In genomic region chr3L:14678097-14678679, dm6 we compare ENCODE assay signal across 1 fruit fly cellular context.
TF ChIP-seq lines count a peak whose summit lies in the region.

Gene CG4914, minus strand, starts transcription at chr3L:14678147.

TF ChIP-seq in whole organism, embryonic, 481 proteins besides CTCF, POLR2A, EP300 and RAD21 (continued from another document and continues in another):
- no peak for TF ChIP-seq CG9797 (GFP tag; optimal IDR thresholded peaks at IDR 0.05; lab: Kevin White, UChicago)
- peak; percentile 88 for TF ChIP-seq Sox102F (GFP tag; optimal IDR thresholded peaks at IDR 0.05; lab: Kevin White, UChicago)
- no peak for TF ChIP-seq Dp (GFP tag; optimal IDR thresholded peaks at IDR 0.05; lab: Kevin White, UChicago)
- TF ChIP-seq trem (tag; optimal IDR thresholded peaks at IDR 0.05; lab: Kevin White, UChicago), result peak; percentile 80
- TF ChIP-seq Neu2 (GFP tag; optimal IDR thresholded peaks at IDR 0.05; lab: Kevin White, UChicago; ENCODE audit: borderline replicate concordance), result no peak
- no peak for TF ChIP-seq bowl (GFP tag; IDR thresholded peaks at IDR 0.05; lab: Robert Waterston, UW)
- TF ChIP-seq NC2β (GFP tag; optimal IDR thresholded peaks at IDR 0.05; lab: Kevin White, UChicago), result peak; percentile 14
- TF ChIP-seq CG11085 (GFP tag; IDR thresholded peaks at IDR 0.05; lab: Robert Waterston, UW), result no peak
- no peak for TF ChIP-seq CG9609 (GFP tag; optimal IDR thresholded peaks at IDR 0.05; lab: Kevin White, UChicago)
- TF ChIP-seq CG10979 (tag; optimal IDR thresholded peaks at IDR 0.05; lab: Kevin White, UChicago), result peak; percentile 95
- TF ChIP-seq tll (GFP tag; optimal IDR thresholded peaks at IDR 0.05; lab: Kevin White, UChicago), result no peak
- TF ChIP-seq CG13296 (GFP tag; optimal IDR thresholded peaks at IDR 0.05; lab: Kevin White, UChicago), result peak; percentile 27
- TF ChIP-seq CG4730 (GFP tag; IDR thresholded peaks at IDR 0.05; lab: Robert Waterston, UW), result peak; percentile 54
- peak; percentile 80 for TF ChIP-seq CG3407 (GFP tag; optimal IDR thresholded peaks at IDR 0.05; lab: Kevin White, UChicago)
- no peak for TF ChIP-seq CG2199 (GFP tag; IDR thresholded peaks at IDR 0.05; lab: Robert Waterston, UW)
- TF ChIP-seq tx (GFP tag; optimal IDR thresholded peaks at IDR 0.05; lab: Kevin White, UChicago), result no peak
- no peak for TF ChIP-seq CG8478 (optimal IDR thresholded peaks at IDR 0.05; lab: Kevin White, UChicago)
- peak; percentile 67 for TF ChIP-seq CG12155 (GFP tag; optimal IDR thresholded peaks at IDR 0.05; lab: Kevin White, UChicago)
- no peak for TF ChIP-seq zen2 (GFP tag; IDR thresholded peaks at IDR 0.05; lab: Robert Waterston, UW; ENCODE audit: partially characterized antibody)
- no peak for TF ChIP-seq disco-r (GFP tag; optimal IDR thresholded peaks at IDR 0.05; lab: Kevin White, UChicago)
- peak; percentile 50 for TF ChIP-seq slou (GFP tag; optimal IDR thresholded peaks at IDR 0.05; lab: Kevin White, UChicago)
- TF ChIP-seq sr (GFP tag; IDR thresholded peaks at IDR 0.05; lab: Robert Waterston, UW), result no peak
- TF ChIP-seq CG13624 (GFP tag; optimal IDR thresholded peaks at IDR 0.05; lab: Kevin White, UChicago), result no peak
- TF ChIP-seq Bgb (GFP tag; IDR thresholded peaks at IDR 0.05; lab: Robert Waterston, UW; ENCODE audit: partially characterized antibody), result no peak
- TF ChIP-seq Dref (GFP tag; IDR thresholded peaks at IDR 0.05; lab: Robert Waterston, UW), result no peak
- no peak for TF ChIP-seq CG1792 (GFP tag; optimal IDR thresholded peaks at IDR 0.05; lab: Kevin White, UChicago)
- no peak for TF ChIP-seq crol (GFP tag; IDR thresholded peaks at IDR 0.05; lab: Robert Waterston, UW)
- no peak for TF ChIP-seq pita (GFP tag; optimal IDR thresholded peaks at IDR 0.05; lab: Kevin White, UChicago)
- TF ChIP-seq chn (GFP tag; optimal IDR thresholded peaks at IDR 0.05; lab: Kevin White, UChicago), result peak; percentile 14
- TF ChIP-seq CG1233 (GFP tag; optimal IDR thresholded peaks at IDR 0.05; lab: Kevin White, UChicago), result peak; percentile 41
- no peak for TF ChIP-seq CG1024 (GFP tag; IDR thresholded peaks at IDR 0.05; lab: Robert Waterston, UW)
- TF ChIP-seq CG10543 (GFP tag; optimal IDR thresholded peaks at IDR 0.05; lab: Kevin White, UChicago), result no peak
- TF ChIP-seq C15 (GFP tag; IDR thresholded peaks at IDR 0.05; lab: Robert Waterston, UW), result no peak
- TF ChIP-seq zf30C (GFP tag; optimal IDR thresholded peaks at IDR 0.05; lab: Kevin White, UChicago), result peak; percentile 50
- peak; percentile 44 for TF ChIP-seq CG3065 (GFP tag; optimal IDR thresholded peaks at IDR 0.05; lab: Kevin White, UChicago)
- TF ChIP-seq CG42726 (GFP tag; IDR thresholded peaks at IDR 0.05; lab: Robert Waterston, UW; ENCODE audit: partially characterized antibody), result no peak
- TF ChIP-seq br (optimal IDR thresholded peaks at IDR 0.05; lab: Kevin White, UChicago), result no peak
- no peak for TF ChIP-seq slp2 (GFP tag; optimal IDR thresholded peaks at IDR 0.05; lab: Kevin White, UChicago)
- peak; percentile 35; the same call in 1 of the 2 replicates for TF ChIP-seq Atf6 (GFP tag; IDR thresholded peaks at IDR 0.05; lab: Robert Waterston, UW)
- TF ChIP-seq CG9215 (GFP tag; IDR thresholded peaks at IDR 0.05; lab: Robert Waterston, UW), result peak; percentile 60
- TF ChIP-seq p53 (GFP tag; optimal IDR thresholded peaks at IDR 0.05; lab: Kevin White, UChicago), result no peak
- TF ChIP-seq Awh (GFP tag; IDR thresholded peaks at IDR 0.05; lab: Robert Waterston, UW), result peak; percentile 77; the same call in 1 of the 2 replicates
- no peak for TF ChIP-seq TFAM (GFP tag; optimal IDR thresholded peaks at IDR 0.05; lab: Kevin White, UChicago)
- TF ChIP-seq CG9727 (GFP tag; optimal IDR thresholded peaks at IDR 0.05; lab: Kevin White, UChicago), result peak; percentile 86
- TF ChIP-seq wdn (GFP tag; IDR thresholded peaks at IDR 0.05; lab: Robert Waterston, UW), result no peak
- 0 out of 3 replicates have a peak, but pooled peaks have one; percentile 38 for TF ChIP-seq gce (GFP tag; IDR thresholded peaks at IDR 0.05; lab: Robert Waterston, UW)
- TF ChIP-seq CG18764 (GFP tag; optimal IDR thresholded peaks at IDR 0.05; lab: Kevin White, UChicago), result peak; percentile 37
- no peak for TF ChIP-seq unc-4 (GFP tag; IDR thresholded peaks at IDR 0.05; lab: Robert Waterston, UW; ENCODE audit: partially characterized antibody)
- TF ChIP-seq CG8359 (GFP tag; optimal IDR thresholded peaks at IDR 0.05; lab: Kevin White, UChicago; ENCODE audit: borderline replicate concordance), result peak; percentile 35
- no peak for TF ChIP-seq CG3163 (GFP tag; optimal IDR thresholded peaks at IDR 0.05; lab: Kevin White, UChicago)
- TF ChIP-seq zen (tag; optimal IDR thresholded peaks at IDR 0.05; lab: Kevin White, UChicago), result peak; percentile 58
- peak; percentile 85 for TF ChIP-seq CG11504 (tag; optimal IDR thresholded peaks at IDR 0.05; lab: Kevin White, UChicago)
- TF ChIP-seq zfh2 (GFP tag; optimal IDR thresholded peaks at IDR 0.05; lab: Kevin White, UChicago), result no peak
- TF ChIP-seq klu (GFP tag; IDR thresholded peaks at IDR 0.05; lab: Robert Waterston, UW), result 0 out of 2 replicates have a peak, but pooled peaks have one; percentile 52
- TF ChIP-seq Hsf (GFP tag; optimal IDR thresholded peaks at IDR 0.05; lab: Kevin White, UChicago), result peak; percentile 42
- TF ChIP-seq GATAe (GFP tag; conservative IDR thresholded peaks at IDR 0.05; lab: Robert Waterston, UW), result no peak
- peak; percentile 54 for TF ChIP-seq CG18599 (GFP tag; optimal IDR thresholded peaks at IDR 0.05; lab: Kevin White, UChicago)
- no peak for TF ChIP-seq CG17612 (GFP tag; IDR thresholded peaks at IDR 0.05; lab: Robert Waterston, UW)
- peak; percentile 29 for TF ChIP-seq salm (tag; optimal IDR thresholded peaks at IDR 0.05; lab: Kevin White, UChicago)
- TF ChIP-seq Nf-YC (tag; optimal IDR thresholded peaks at IDR 0.05; lab: Kevin White, UChicago), result no peak
- TF ChIP-seq Hmr (GFP tag; optimal IDR thresholded peaks at IDR 0.05; lab: Kevin White, UChicago), result peak; percentile 47
- TF ChIP-seq CG10654 (GFP tag; optimal IDR thresholded peaks at IDR 0.05; lab: Kevin White, UChicago), result peak; percentile 56
- no peak for TF ChIP-seq Ravus (GFP tag; IDR thresholded peaks at IDR 0.05; lab: Robert Waterston, UW)
- no peak for TF ChIP-seq MESR4 (GFP tag; optimal IDR thresholded peaks at IDR 0.05; lab: Kevin White, UChicago)
- peak; percentile 40; the same call in 1 of the 2 replicates for TF ChIP-seq dimm (GFP tag; IDR thresholded peaks at IDR 0.05; lab: Robert Waterston, UW)
- no peak for TF ChIP-seq CG7745 (tag; optimal IDR thresholded peaks at IDR 0.05; lab: Kevin White, UChicago)
- peak; percentile 43 for TF ChIP-seq cwo (GFP tag; optimal IDR thresholded peaks at IDR 0.05; lab: Kevin White, UChicago)
- peak; percentile 55 for TF ChIP-seq CG31224 (GFP tag; IDR thresholded peaks at IDR 0.05; lab: Robert Waterston, UW)
- peak; percentile 66; the same call in 2 of the 3 replicates for TF ChIP-seq row (GFP tag; IDR thresholded peaks at IDR 0.05; lab: Robert Waterston, UW)
- TF ChIP-seq CoRest (tag; optimal IDR thresholded peaks at IDR 0.05; lab: Kevin White, UChicago), result peak; percentile 88
- no peak for TF ChIP-seq jumu (GFP tag; optimal IDR thresholded peaks at IDR 0.05; lab: Kevin White, UChicago)
- TF ChIP-seq Rfx (GFP tag; IDR thresholded peaks at IDR 0.05; lab: Robert Waterston, UW), result peak; percentile 59; the same call in 1 of the 2 replicates
- TF ChIP-seq PHDP (tag; optimal IDR thresholded peaks at IDR 0.05; lab: Kevin White, UChicago), result peak; percentile 82
- TF ChIP-seq CG31365 (tag; optimal IDR thresholded peaks at IDR 0.05; lab: Kevin White, UChicago), result no peak
- peak; percentile 26 for TF ChIP-seq CG4707 (GFP tag; optimal IDR thresholded peaks at IDR 0.05; lab: Kevin White, UChicago)
- peak; percentile 34; the same call in 1 of the 2 replicates for TF ChIP-seq gt (GFP tag; IDR thresholded peaks at IDR 0.05; lab: Robert Waterston, UW)
- TF ChIP-seq chinmo (GFP tag; IDR thresholded peaks at IDR 0.05; lab: Robert Waterston, UW; ENCODE audit: partially characterized antibody), result no peak
- TF ChIP-seq ATbp (GFP tag; optimal IDR thresholded peaks at IDR 0.05; lab: Kevin White, UChicago), result peak; percentile 63
- TF ChIP-seq hb (GFP tag; IDR thresholded peaks at IDR 0.05; lab: Robert Waterston, UW; ENCODE audit: partially characterized antibody), result no peak
- peak; percentile 59 for TF ChIP-seq CG15011 (GFP tag; optimal IDR thresholded peaks at IDR 0.05; lab: Kevin White, UChicago)
- TF ChIP-seq dati (GFP tag; IDR thresholded peaks at IDR 0.05; lab: Robert Waterston, UW), result no peak
- no peak for TF ChIP-seq CG6854 (GFP tag; optimal IDR thresholded peaks at IDR 0.05; lab: Kevin White, UChicago)
- TF ChIP-seq Fer1 (GFP tag; optimal IDR thresholded peaks at IDR 0.05; lab: Kevin White, UChicago), result peak; percentile 60
- no peak for TF ChIP-seq fru (optimal IDR thresholded peaks at IDR 0.05; lab: Kevin White, UChicago)
- TF ChIP-seq ttk (GFP tag; IDR thresholded peaks at IDR 0.05; lab: Robert Waterston, UW), result peak; percentile 53
- TF ChIP-seq Lpt (GFP tag; optimal IDR thresholded peaks at IDR 0.05; lab: Kevin White, UChicago), result no peak
- TF ChIP-seq Med (GFP tag; lab: Kevin White, UChicago), result peak; percentile 13
- peak; percentile 45; the same call in 1 of the 2 replicates for TF ChIP-seq CG32767 (GFP tag; IDR thresholded peaks at IDR 0.05; lab: Robert Waterston, UW)
- no peak for TF ChIP-seq CG12769 (tag; optimal IDR thresholded peaks at IDR 0.05; lab: Kevin White, UChicago)
- no peak for TF ChIP-seq ash1 (GFP tag; optimal IDR thresholded peaks at IDR 0.05; lab: Kevin White, UChicago)
- TF ChIP-seq croc (GFP tag; conservative IDR thresholded peaks at IDR 0.05; lab: Robert Waterston, UW), result peak; percentile 79
- no peak for TF ChIP-seq mld (GFP tag; IDR thresholded peaks at IDR 0.05; lab: Robert Waterston, UW; ENCODE audit: partially characterized antibody)
- peak; percentile 12 for TF ChIP-seq CG1603 (tag; optimal IDR thresholded peaks at IDR 0.05; lab: Kevin White, UChicago)
- no peak for TF ChIP-seq ken (GFP tag; IDR thresholded peaks at IDR 0.05; lab: Robert Waterston, UW)
- peak; percentile 89 for TF ChIP-seq CG12391 (tag; optimal IDR thresholded peaks at IDR 0.05; lab: Kevin White, UChicago)
- TF ChIP-seq CG6791 (GFP tag; IDR thresholded peaks at IDR 0.05; lab: Robert Waterston, UW; ENCODE audit: partially characterized antibody), result no peak
- no peak for TF ChIP-seq CG11456 (GFP tag; IDR thresholded peaks at IDR 0.05; lab: Robert Waterston, UW)
- TF ChIP-seq HLHmδ (GFP tag; optimal IDR thresholded peaks at IDR 0.05; lab: Kevin White, UChicago), result no peak
- TF ChIP-seq ci (GFP tag; IDR thresholded peaks at IDR 0.05; lab: Robert Waterston, UW), result peak; percentile 82
- TF ChIP-seq psq (GFP tag; optimal IDR thresholded peaks at IDR 0.05; lab: Kevin White, UChicago), result no peak
- TF ChIP-seq Oli (tag; optimal IDR thresholded peaks at IDR 0.05; lab: Kevin White, UChicago), result peak; percentile 87
- TF ChIP-seq grau (tag; optimal IDR thresholded peaks at IDR 0.05; lab: Kevin White, UChicago), result peak; percentile 86
- peak; percentile 61 for TF ChIP-seq Asciz (GFP tag; optimal IDR thresholded peaks at IDR 0.05; lab: Kevin White, UChicago)
- TF ChIP-seq CG2712 (tag; optimal IDR thresholded peaks at IDR 0.05; lab: Kevin White, UChicago), result peak; percentile 95
- no peak for TF ChIP-seq ham (GFP tag; IDR thresholded peaks at IDR 0.05; lab: Robert Waterston, UW)
- peak; percentile 54 for TF ChIP-seq slbo (GFP tag; IDR thresholded peaks at IDR 0.05; lab: Robert Waterston, UW)
- TF ChIP-seq twi (tag; optimal IDR thresholded peaks at IDR 0.05; lab: Kevin White, UChicago), result peak; percentile 79
- TF ChIP-seq ac (GFP tag; optimal IDR thresholded peaks at IDR 0.05; lab: Kevin White, UChicago), result no peak
- TF ChIP-seq pan (optimal IDR thresholded peaks at IDR 0.05; lab: Kevin White, UChicago), result no peak
- TF ChIP-seq pan (GFP tag; optimal IDR thresholded peaks at IDR 0.05 in 1 of 2, IDR thresholded peaks at IDR 0.05 in 1 of 2), result peak in 1 of 2 experiments; percentile 52
- peak; percentile 62 for TF ChIP-seq CG11723 (GFP tag; optimal IDR thresholded peaks at IDR 0.05; lab: Kevin White, UChicago)
- peak; percentile 42 for TF ChIP-seq Vsx1 (GFP tag; optimal IDR thresholded peaks at IDR 0.05; lab: Kevin White, UChicago)
- peak; percentile 78 for TF ChIP-seq ewg (GFP tag; optimal IDR thresholded peaks at IDR 0.05; lab: Kevin White, UChicago)
- peak; percentile 97 for TF ChIP-seq CG17361 (GFP tag; IDR thresholded peaks at IDR 0.05; lab: Robert Waterston, UW)
- TF ChIP-seq Deaf1 (tag; optimal IDR thresholded peaks at IDR 0.05; lab: Kevin White, UChicago), result peak; percentile 55
- no peak; the same call in 1 of the 3 replicates for TF ChIP-seq tgo (GFP tag; IDR thresholded peaks at IDR 0.05; lab: Robert Waterston, UW)
- TF ChIP-seq dm (GFP tag; optimal IDR thresholded peaks at IDR 0.05; lab: Kevin White, UChicago), result no peak
- TF ChIP-seq Gug (GFP tag; IDR thresholded peaks at IDR 0.05; lab: Robert Waterston, UW), result peak; percentile 39; the same call in 2 of the 4 replicates
- TF ChIP-seq vnd (GFP tag; IDR thresholded peaks at IDR 0.05; lab: Robert Waterston, UW; ENCODE audit: partially characterized antibody), result no peak
- peak; percentile 85 for TF ChIP-seq dmrt99B (tag; optimal IDR thresholded peaks at IDR 0.05; lab: Kevin White, UChicago)
- peak; percentile 67 for TF ChIP-seq E2f1 (GFP tag; IDR thresholded peaks at IDR 0.05; lab: Robert Waterston, UW)
- no peak; the same call in 2 of the 3 replicates for TF ChIP-seq ase (GFP tag; IDR thresholded peaks at IDR 0.05; lab: Robert Waterston, UW)
- TF ChIP-seq sisA (GFP tag; IDR thresholded peaks at IDR 0.05; lab: Robert Waterston, UW), result peak; percentile 69
- TF ChIP-seq Max (GFP tag; optimal IDR thresholded peaks at IDR 0.05; lab: Kevin White, UChicago), result peak; percentile 47
- peak in 1 of 2 experiments; percentile 81 for TF ChIP-seq eve (GFP tag; optimal IDR thresholded peaks at IDR 0.05; lab: Kevin White, UChicago)
- no peak for TF ChIP-seq danr (GFP tag; IDR thresholded peaks at IDR 0.05; lab: Robert Waterston, UW)
- TF ChIP-seq ERR (GFP tag; optimal IDR thresholded peaks at IDR 0.05; lab: Kevin White, UChicago), result no peak
- TF ChIP-seq CG3847 (GFP tag; IDR thresholded peaks at IDR 0.05; lab: Robert Waterston, UW), result peak; percentile 62
- no peak for TF ChIP-seq CG7271 (tag; optimal IDR thresholded peaks at IDR 0.05; lab: Kevin White, UChicago)
- peak; percentile 55 for TF ChIP-seq CG5245 (GFP tag; optimal IDR thresholded peaks at IDR 0.05; lab: Kevin White, UChicago)
- TF ChIP-seq ato (GFP tag; IDR thresholded peaks at IDR 0.05; lab: Robert Waterston, UW; ENCODE audit: partially characterized antibody), result no peak
- peak; percentile 70 for TF ChIP-seq esg (GFP tag; conservative IDR thresholded peaks at IDR 0.05; lab: Robert Waterston, UW)
- no peak for TF ChIP-seq Dip2 (GFP tag; IDR thresholded peaks at IDR 0.05; lab: Robert Waterston, UW)
